Fruit fly (Drosophila melanogaster): ENCODE data around the gene Fur1.

Gene Fur1

dm6 chr3R:25490375-25490774 lies 17.5 kb upstream of the Fur1 start (continued):
- TF ChIP-seq CG42726 (GFP tag; IDR thresholded peaks at IDR 0.05; ENCODE audit: partially characterized antibody), result no peak
- TF ChIP-seq CG32772 (GFP tag; IDR thresholded peaks at IDR 0.05), result peak; percentile 37; the same call in 1 of the 2 replicates
- no peak for TF ChIP-seq Deaf1 (tag; optimal IDR thresholded peaks at IDR 0.05)
- TF ChIP-seq CG8388 (GFP tag; optimal IDR thresholded peaks at IDR 0.05), result no peak
- no peak for TF ChIP-seq HLH3B (GFP tag; IDR thresholded peaks at IDR 0.05)
- no peak for TF ChIP-seq cg (GFP tag; optimal IDR thresholded peaks at IDR 0.05)
- TF ChIP-seq D19B (GFP tag; optimal IDR thresholded peaks at IDR 0.05), result peak; percentile 88
- no peak for TF ChIP-seq Dad (GFP tag; optimal IDR thresholded peaks at IDR 0.05)
- no peak for TF ChIP-seq CG4820 (GFP tag; optimal IDR thresholded peaks at IDR 0.05)
- no peak for TF ChIP-seq CG12219 (GFP tag; optimal IDR thresholded peaks at IDR 0.05)
- no peak for TF ChIP-seq CG7271 (tag; optimal IDR thresholded peaks at IDR 0.05)
- TF ChIP-seq pfk (GFP tag; optimal IDR thresholded peaks at IDR 0.05), result no peak
- peak; percentile 35 for TF ChIP-seq esg (GFP tag; conservative IDR thresholded peaks at IDR 0.05)
- TF ChIP-seq lbe (GFP tag; optimal IDR thresholded peaks at IDR 0.05), result peak; percentile 7
- peak; percentile 50 for TF ChIP-seq CG11696 (GFP tag; IDR thresholded peaks at IDR 0.05)
- no peak for TF ChIP-seq CG8290 (GFP tag; optimal IDR thresholded peaks at IDR 0.05)
- TF ChIP-seq CG8290 (tag; optimal IDR thresholded peaks at IDR 0.05), result peak in 1 of 2 experiments; percentile 54
- no peak for TF ChIP-seq CG10979 (tag; optimal IDR thresholded peaks at IDR 0.05)
- 0 out of 3 replicates have a peak, but pooled peaks have one; percentile 4 for TF ChIP-seq CG11456 (GFP tag; IDR thresholded peaks at IDR 0.05)
- no peak for TF ChIP-seq btn (GFP tag; optimal IDR thresholded peaks at IDR 0.05)
- TF ChIP-seq nmo (GFP tag; optimal IDR thresholded peaks at IDR 0.05), result no peak
- TF ChIP-seq HHEX (GFP tag; optimal IDR thresholded peaks at IDR 0.05), result no peak
- TF ChIP-seq CkIIα-i1 (GFP tag; IDR thresholded peaks at IDR 0.05), result no peak
- no peak for TF ChIP-seq sqz (GFP tag; optimal IDR thresholded peaks at IDR 0.05)
- TF ChIP-seq bcd (GFP tag; optimal IDR thresholded peaks at IDR 0.05), result no peak
- no peak for TF ChIP-seq Hmx (GFP tag; optimal IDR thresholded peaks at IDR 0.05)
- TF ChIP-seq CG16815 (GFP tag; optimal IDR thresholded peaks at IDR 0.05), result no peak
- TF ChIP-seq Jarid2 (GFP tag; optimal IDR thresholded peaks at IDR 0.05), result no peak
- TF ChIP-seq Ada2b (GFP tag; IDR thresholded peaks at IDR 0.05), result peak; percentile 41
- no peak for TF ChIP-seq C15 (GFP tag; IDR thresholded peaks at IDR 0.05)
- TF ChIP-seq gro (GFP tag; optimal IDR thresholded peaks at IDR 0.05), result no peak
- TF ChIP-seq CG2129 (GFP tag; IDR thresholded peaks at IDR 0.05; ENCODE audit: partially characterized antibody), result no peak
- TF ChIP-seq fd96Cb (tag; optimal IDR thresholded peaks at IDR 0.05), result peak; percentile 24
- 0 out of 2 replicates have a peak, but pooled peaks have one; percentile 9 for TF ChIP-seq Taf1 (GFP tag; IDR thresholded peaks at IDR 0.05)
- TF ChIP-seq vfl (GFP tag; optimal IDR thresholded peaks at IDR 0.05), result no peak
- TF ChIP-seq toy (GFP tag; IDR thresholded peaks at IDR 0.05), result no peak
- TF ChIP-seq da (GFP tag; optimal IDR thresholded peaks at IDR 0.05), result no peak
- no peak for TF ChIP-seq HLHmδ (GFP tag; optimal IDR thresholded peaks at IDR 0.05)
- TF ChIP-seq bowl (GFP tag; IDR thresholded peaks at IDR 0.05), result no peak
- no peak for TF ChIP-seq NC2β (GFP tag; optimal IDR thresholded peaks at IDR 0.05)
- TF ChIP-seq Hmr (GFP tag; optimal IDR thresholded peaks at IDR 0.05), result no peak
- no peak for TF ChIP-seq Ravus (GFP tag; IDR thresholded peaks at IDR 0.05)
- TF ChIP-seq bab2 (GFP tag; optimal IDR thresholded peaks at IDR 0.05), result no peak
- TF ChIP-seq zfh1 (GFP tag; IDR thresholded peaks at IDR 0.05), result peak; percentile 41; the same call in 2 of the 3 replicates
- no peak for TF ChIP-seq CG5953 (GFP tag; IDR thresholded peaks at IDR 0.05)
- no peak for TF ChIP-seq CG8765 (GFP tag; IDR thresholded peaks at IDR 0.05)
- no peak for TF ChIP-seq Hr39 (optimal IDR thresholded peaks at IDR 0.05)
- no peak for TF ChIP-seq CG2889 (GFP tag; IDR thresholded peaks at IDR 0.05)
- TF ChIP-seq CG10462 (GFP tag; optimal IDR thresholded peaks at IDR 0.05), result no peak
- TF ChIP-seq CG1024 (GFP tag; IDR thresholded peaks at IDR 0.05), result no peak; the same call in 1 of the 2 replicates
- no peak for TF ChIP-seq Optix (GFP tag; IDR thresholded peaks at IDR 0.05)
- TF ChIP-seq CG6765 (GFP tag; optimal IDR thresholded peaks at IDR 0.05), result no peak
- TF ChIP-seq ase (GFP tag; IDR thresholded peaks at IDR 0.05), result no peak
